Worm (Caenorhabditis elegans) whole organism, early embryonic: ENCODE results near the gene Y69H2.15.

Experiments used
- ama-1 ChIP-seq: fragments of 150-350 bp; optimal IDR thresholded peaks from 2 replicates; lab custom pipeline; 2014
- ceh-36 ChIP-seq: sonication (generic microtip); optimal IDR thresholded peaks from 2 replicates; lab custom pipeline; 2016; ENCODE audit warnings: missing genetic modification characterization, inconsistent platforms, missing compliant biosample characterization
- flt-1 ChIP-seq: fragments of 200-800 bp; sonication (Bioruptor generic); IDR thresholded peaks from 2 replicates; pipeline ENCODE4 v1.3.6; 2022; ENCODE audit warnings: missing genetic modification characterization, missing compliant biosample characterization
- tbx-11 ChIP-seq: fragments of 200-800 bp; sonication (Bioruptor generic); IDR thresholded peaks from 2 replicates; pipeline ENCODE4 v1.3.6; 2022; ENCODE audit warnings: missing genetic modification characterization, missing compliant biosample characterization

DNA sequence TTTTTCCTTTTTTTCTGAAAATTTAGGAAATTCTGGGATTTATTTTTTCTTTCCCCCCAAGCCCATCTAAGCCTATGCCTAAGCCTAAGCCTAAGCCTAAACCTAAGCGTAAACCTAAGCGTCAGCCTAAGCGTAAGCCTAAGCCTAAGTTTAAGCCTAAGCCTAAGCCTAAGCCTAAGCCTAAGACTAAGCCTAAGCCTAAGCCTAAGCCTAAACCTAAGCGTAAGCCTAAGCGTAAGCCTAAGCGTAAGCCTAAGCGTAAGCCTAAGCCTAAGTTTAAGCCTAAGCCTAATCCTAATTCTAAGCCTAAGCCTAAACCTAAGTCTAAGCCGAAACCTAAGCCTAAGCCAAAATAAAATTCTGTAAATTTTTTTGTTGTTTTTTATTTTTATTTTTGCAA, 38.7 kb downstream of the Y69H2.15 start:
- TF ChIP-seq ama-1 (lab: Kevin White, UChicago) (no peak), tbx-11 (GFP tag; lab: Robert Waterston, UW) (no peak), flt-1 (GFP tag; lab: Robert Waterston, UW) (no peak), ceh-36 (peak; percentile 90)
